Fruit fly (Drosophila melanogaster) whole organism, embryonic: ENCODE data around the gene dre4.

ENCODE experiments used
- ATbp ChIP-seq: fragments of 200-800 bp; sonication (Bioruptor generic); optimal IDR thresholded peaks from 2 replicates; lab custom pipeline; 2017; ENCODE audit warnings: missing biosample characterization, mild to moderate bottlenecking, missing genetic modification characterization, missing genetic modification reagents
- Atf-2 ChIP-seq: fragments of 200-800 bp; sonication (Bioruptor generic); optimal IDR thresholded peaks from 2 replicates; lab custom pipeline; 2016; ENCODE audit warnings: missing biosample characterization, missing genetic modification characterization
- B-H2 ChIP-seq: fragments of 200-800 bp; sonication (Bioruptor generic); optimal IDR thresholded peaks from 2 replicates; lab custom pipeline; 2018; ENCODE audit warnings: missing biosample characterization, mild to moderate bottlenecking, missing genetic modification characterization
- BEAF-32 ChIP-seq: fragments of 200-800 bp; sonication (Bioruptor generic); optimal IDR thresholded peaks from 3 replicates; lab custom pipeline; 2017; ENCODE audit warnings: missing biosample characterization, missing genetic modification characterization, mild to moderate bottlenecking, moderate library complexity, missing genetic modification reagents
- Bgb ChIP-seq: fragments of 200-800 bp; sonication (Bioruptor generic); IDR thresholded peaks from 2 replicates; pipeline ENCODE4 v1.3.6; 2022; ENCODE audit warnings: missing biosample characterization, missing genetic modification characterization; ENCODE audit not compliant: partially characterized antibody
- CG10543 ChIP-seq: fragments of 200-800 bp; sonication (Bioruptor generic); optimal IDR thresholded peaks from 3 replicates; lab custom pipeline; 2017; ENCODE audit warnings: missing biosample characterization, mild to moderate bottlenecking, missing genetic modification characterization, moderate library complexity
- CG11247 ChIP-seq: fragments of 200-800 bp; sonication (Bioruptor generic); IDR thresholded peaks from 2 replicates; pipeline ENCODE4 v1.3.6; 2022; ENCODE audit warnings: missing biosample characterization, missing genetic modification characterization
- CG11695 ChIP-seq: fragments of 200-800 bp; sonication (Bioruptor generic); IDR thresholded peaks from 3 replicates; pipeline ENCODE4 v1.3.6; 2022; ENCODE audit warnings: missing biosample characterization, missing genetic modification characterization
- CG12769 ChIP-seq: fragments of 200-800 bp; sonication (Bioruptor generic); optimal IDR thresholded peaks from 2 replicates; lab custom pipeline; 2019; ENCODE audit warnings: missing biosample characterization, mild to moderate bottlenecking, missing genetic modification characterization, moderate library complexity
- CG13775 ChIP-seq: fragments of 200-800 bp; sonication (Bioruptor generic); optimal IDR thresholded peaks from 3 replicates; lab custom pipeline; 2017; ENCODE audit warnings: missing biosample characterization, mild to moderate bottlenecking, missing genetic modification characterization
- CG13894 ChIP-seq: fragments of 200-800 bp; sonication (Bioruptor generic); optimal IDR thresholded peaks from 3 replicates; lab custom pipeline; 2018; ENCODE audit warnings: missing biosample characterization, mild to moderate bottlenecking, missing genetic modification characterization, moderate library complexity
- CG15479 ChIP-seq: fragments of 200-800 bp; sonication (Bioruptor generic); optimal IDR thresholded peaks from 3 replicates; lab custom pipeline; 2019; ENCODE audit warnings: missing biosample characterization, mild to moderate bottlenecking, missing genetic modification characterization, moderate library complexity
- CG18011 ChIP-seq: fragments of 200-800 bp; sonication (Bioruptor generic); optimal IDR thresholded peaks from 2 replicates; lab custom pipeline; 2017; ENCODE audit warnings: missing biosample characterization, missing genetic modification characterization, mild to moderate bottlenecking, moderate library complexity, missing genotype
- CG2889 ChIP-seq: fragments of 200-800 bp; sonication (Bioruptor generic); IDR thresholded peaks from 3 replicates; pipeline ENCODE4 v1.3.6; 2022; ENCODE audit warnings: missing biosample characterization, missing genetic modification characterization
- CG31224 ChIP-seq: fragments of 200-800 bp; sonication (Bioruptor generic); IDR thresholded peaks from 2 replicates; pipeline ENCODE4 v1.3.6; 2022; ENCODE audit warnings: missing biosample characterization, missing genetic modification characterization
- CG34376 ChIP-seq: fragments of 200-800 bp; sonication (Bioruptor generic); optimal IDR thresholded peaks from 2 replicates; lab custom pipeline; 2018; ENCODE audit warnings: missing biosample characterization, mild to moderate bottlenecking, missing genetic modification characterization
- CG34422 ChIP-seq: fragments of 200-800 bp; sonication (Bioruptor generic); IDR thresholded peaks from 3 replicates; pipeline ENCODE4 v1.3.6; 2022; ENCODE audit warnings: missing biosample characterization, missing genetic modification characterization
- CG8290 ChIP-seq, 3 experiments: fragments of 200-800 bp; sonication (Bioruptor generic); optimal IDR thresholded peaks; 2 replicates each; lab custom pipeline; 2016 to 2019; ENCODE audit warnings: missing biosample characterization in 3 of 3, missing genetic modification characterization in 3 of 3, mild to moderate bottlenecking in 2 of 3, moderate library complexity in 1 of 3
- CG8359 ChIP-seq: fragments of 200-800 bp; sonication (Bioruptor generic); optimal IDR thresholded peaks from 2 replicates; lab custom pipeline; 2017; ENCODE audit warnings: missing biosample characterization, mild to moderate bottlenecking, missing genetic modification characterization, borderline replicate concordance
- Hand ChIP-seq: fragments of 200-800 bp; sonication (Bioruptor generic); optimal IDR thresholded peaks from 2 replicates; lab custom pipeline; 2017; ENCODE audit warnings: mild to moderate bottlenecking, missing biosample characterization, missing genetic modification reagents, missing genetic modification characterization
- Jarid2 ChIP-seq: fragments of 200-800 bp; sonication (Bioruptor generic); optimal IDR thresholded peaks from 3 replicates; lab custom pipeline; 2017; ENCODE audit warnings: mild to moderate bottlenecking, missing biosample characterization, missing genetic modification reagents, missing genetic modification characterization
- Med ChIP-seq: fragments of 200-800 bp; sonication (Bioruptor generic); peaks from one replicate; lab custom pipeline; 2016; ENCODE audit warnings: missing biosample characterization, missing genetic modification characterization, mild to moderate bottlenecking, inconsistent platforms, moderate library complexity
- Meics ChIP-seq: fragments of 200-800 bp; sonication (Bioruptor generic); optimal IDR thresholded peaks from 2 replicates; lab custom pipeline; 2017; ENCODE audit warnings: missing biosample characterization, mild to moderate bottlenecking, missing genetic modification characterization
- Nf-YA ChIP-seq: fragments of 200-800 bp; sonication (Bioruptor generic); IDR thresholded peaks from 2 replicates; pipeline ENCODE4 v1.3.6; 2022; ENCODE audit warnings: missing biosample characterization, missing genetic modification characterization
- ci ChIP-seq: fragments of 200-800 bp; sonication (Bioruptor generic); IDR thresholded peaks from 3 replicates; pipeline ENCODE4 v1.3.6; 2022; ENCODE audit warnings: missing biosample characterization, missing genetic modification characterization
- crol ChIP-seq: fragments of 200-800 bp; sonication (Bioruptor generic); IDR thresholded peaks from 2 replicates; pipeline ENCODE4 v1.3.6; 2022; ENCODE audit warnings: missing biosample characterization, missing genetic modification characterization
- dysf ChIP-seq: fragments of 200-800 bp; sonication (Bioruptor generic); IDR thresholded peaks from 3 replicates; pipeline ENCODE4 v1.3.6; 2022; ENCODE audit warnings: missing biosample characterization, missing genetic modification characterization
- ewg ChIP-seq: fragments of 200-800 bp; sonication (Bioruptor generic); optimal IDR thresholded peaks from 3 replicates; lab custom pipeline; 2017; ENCODE audit warnings: mild to moderate bottlenecking, missing biosample characterization, missing genetic modification reagents, missing genetic modification characterization
- grn ChIP-seq: fragments of 200-800 bp; sonication (Bioruptor generic); optimal IDR thresholded peaks from 3 replicates; lab custom pipeline; 2017; ENCODE audit warnings: missing biosample characterization, missing genetic modification characterization
- gt ChIP-seq: fragments of 200-800 bp; sonication (Bioruptor generic); IDR thresholded peaks from 2 replicates; pipeline ENCODE4 v1.3.6; 2022; ENCODE audit warnings: missing biosample characterization, missing genetic modification characterization
- lmd ChIP-seq: fragments of 200-800 bp; sonication (Bioruptor generic); IDR thresholded peaks from 2 replicates; pipeline ENCODE4 v1.3.6; 2022; ENCODE audit warnings: missing biosample characterization, missing genetic modification characterization
- nerfin-2 ChIP-seq: fragments of 200-800 bp; sonication (Bioruptor generic); IDR thresholded peaks from 2 replicates; pipeline ENCODE4 v1.3.6; 2022; ENCODE audit warnings: missing biosample characterization, missing genetic modification characterization; ENCODE audit not compliant: partially characterized antibody
- nom ChIP-seq: fragments of 200-800 bp; sonication (Bioruptor generic); optimal IDR thresholded peaks from 2 replicates; lab custom pipeline; 2017; ENCODE audit warnings: missing biosample characterization, missing genetic modification characterization, mild to moderate bottlenecking, moderate library complexity, missing genetic modification reagents
- pan ChIP-seq, 4 experiments: fragments of >200 bp in 3 of 4; fragments of 200-800 bp in 1 of 4; sonication (Bioruptor generic) in 1 of 4; optimal IDR thresholded peaks in 3 of 4; IDR thresholded peaks in 1 of 4; 2 replicates each; pipeline versions ENCODE4 v1.3.6 to Lab custom; 2017 to 2022; ENCODE audit warnings: missing biosample characterization in 2 of 4, missing genetic modification characterization in 2 of 4, mixed read lengths in 1 of 4
- rib ChIP-seq: fragments of 200-800 bp; sonication (Bioruptor generic); IDR thresholded peaks from 2 replicates; pipeline ENCODE4 v1.3.6; 2022; ENCODE audit warnings: missing biosample characterization, missing genetic modification characterization
- sd ChIP-seq: fragments of 200-800 bp; sonication (Bioruptor generic); optimal IDR thresholded peaks from 3 replicates; lab custom pipeline; 2018; ENCODE audit warnings: missing biosample characterization, mild to moderate bottlenecking, missing genetic modification characterization, moderate library complexity
- tgo ChIP-seq: fragments of 200-800 bp; sonication (Bioruptor generic); IDR thresholded peaks from 3 replicates; pipeline ENCODE4 v1.3.6; 2022; ENCODE audit warnings: missing biosample characterization, missing genetic modification characterization
- trh ChIP-seq: fragments of 200-800 bp; sonication (Bioruptor generic); optimal IDR thresholded peaks from 2 replicates; lab custom pipeline; 2016; ENCODE audit warnings: missing biosample characterization, missing genetic modification characterization
- z ChIP-seq: fragments of 200-800 bp; sonication (Bioruptor generic); IDR thresholded peaks from 3 replicates; pipeline ENCODE4 v1.3.6; 2022; ENCODE audit warnings: missing biosample characterization, missing genetic modification characterization

Gene dre4

DNA sequence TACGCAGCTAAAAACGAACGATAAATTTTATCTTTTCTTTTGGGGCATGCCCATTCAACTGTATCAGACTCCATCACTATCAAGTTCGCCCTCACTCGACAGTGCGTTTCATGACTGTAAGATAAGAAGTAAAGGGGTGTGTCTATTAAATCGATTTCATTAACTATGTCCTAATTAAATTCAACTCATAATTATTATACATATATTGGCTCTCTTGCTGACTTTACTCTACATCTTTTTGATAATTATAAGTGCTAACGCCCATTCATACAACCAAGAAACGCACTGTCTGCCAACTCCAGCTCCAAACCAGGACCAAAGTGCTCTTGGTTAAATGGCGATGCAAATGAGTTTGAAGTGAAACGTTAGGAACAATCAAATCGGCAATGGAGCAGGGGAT lies 7.3 kb downstream of the dre4 start (continued):
- TF ChIP-seq gt (GFP tag; lab: Robert Waterston, UW): no peak
- no peak for TF ChIP-seq ATbp (GFP tag; lab: Kevin White, UChicago)
- TF ChIP-seq CG8359 (GFP tag; lab: Kevin White, UChicago): no peak
- peak; percentile 93 for TF ChIP-seq CG11695 (GFP tag; lab: Robert Waterston, UW)
- TF ChIP-seq lmd (GFP tag; lab: Robert Waterston, UW): peak; percentile 80
- TF ChIP-seq trh: no peak
- TF ChIP-seq Jarid2 (GFP tag; lab: Kevin White, UChicago): no peak
- no peak for TF ChIP-seq CG18011
- TF ChIP-seq z (GFP tag; lab: Robert Waterston, UW): 0 out of 3 replicates have a peak, but pooled peaks have one; percentile 14
- peak; percentile 19; the same call in 1 of the 2 replicates for TF ChIP-seq CG11247 (GFP tag; lab: Robert Waterston, UW)
- peak; percentile 63 for TF ChIP-seq tgo (GFP tag; lab: Robert Waterston, UW)
- TF ChIP-seq Hand: no peak
- peak; percentile 46 for TF ChIP-seq Meics

DNA sequence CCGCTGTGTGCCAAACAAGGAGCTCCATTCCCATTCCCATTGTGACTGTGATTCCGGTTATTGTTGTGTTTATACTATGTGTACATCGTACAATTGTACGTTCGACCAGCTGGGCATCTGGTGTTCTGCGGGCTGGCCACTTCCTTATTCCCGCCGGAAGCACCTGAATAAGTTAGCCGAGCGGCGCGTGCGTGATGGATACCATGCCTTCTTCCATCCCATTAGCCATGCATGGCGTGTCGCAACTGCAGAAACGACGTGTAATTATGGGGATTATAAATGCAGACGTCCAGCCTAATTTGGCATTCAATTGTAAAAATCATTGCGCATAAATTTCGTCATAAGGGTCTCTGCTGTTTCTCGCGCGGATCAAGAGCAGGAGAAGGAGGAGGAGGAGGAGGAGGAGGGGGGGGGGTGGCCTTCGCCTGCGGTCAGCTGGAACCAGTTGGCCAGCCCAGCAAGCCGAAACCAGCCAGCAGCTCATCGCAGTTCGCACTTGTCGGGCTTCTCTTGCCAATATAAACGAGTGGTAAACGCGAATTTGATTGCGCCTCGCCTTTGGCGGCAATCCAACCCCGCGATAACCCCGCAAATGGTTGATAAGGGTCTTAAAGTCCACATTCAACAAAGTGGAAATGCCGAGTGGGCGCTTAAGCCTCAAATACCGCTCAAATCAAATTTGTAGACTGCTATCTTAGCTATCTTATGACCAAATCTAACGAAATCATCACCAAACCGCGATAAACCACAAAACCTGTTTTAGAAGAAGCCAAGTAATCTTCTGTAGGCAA lies 9.9 kb downstream of the dre4 start:
- TF ChIP-seq crol (GFP tag; lab: Robert Waterston, UW): peak; percentile 59
- peak; percentile 34; the same call in 1 of the 3 replicates for TF ChIP-seq CG34422
- peak; percentile 14 for TF ChIP-seq CG34376 (GFP tag; lab: Kevin White, UChicago)
- peak; percentile 61 for TF ChIP-seq ewg (GFP tag; lab: Kevin White, UChicago)
- peak; percentile 14 for TF ChIP-seq CG13894 (tag; lab: Kevin White, UChicago)
- peak; percentile 69 for TF ChIP-seq nom (GFP tag; lab: Kevin White, UChicago)
- peak; percentile 64 for TF ChIP-seq sd
- TF ChIP-seq CG31224: no peak
- TF ChIP-seq CG13775 (GFP tag; lab: Kevin White, UChicago): no peak
- no peak for TF ChIP-seq CG8290 (GFP tag; optimal IDR thresholded peaks at IDR 0.05; lab: Kevin White, UChicago)
- no peak for TF ChIP-seq CG8290 (tag; optimal IDR thresholded peaks at IDR 0.05; lab: Kevin White, UChicago)
- no peak for TF ChIP-seq Atf-2 (GFP tag; lab: Kevin White, UChicago)
- TF ChIP-seq ci (GFP tag; lab: Robert Waterston, UW): 0 out of 3 replicates have a peak, but pooled peaks have one; percentile 16
- TF ChIP-seq Med (GFP tag; lab: Kevin White, UChicago): peak; percentile 47
- peak; percentile 22 for TF ChIP-seq CG15479
- 0 out of 2 replicates have a peak, but pooled peaks have one; percentile 9 for TF ChIP-seq Bgb
- TF ChIP-seq nerfin-2 (GFP tag; lab: Robert Waterston, UW): no peak
- TF ChIP-seq CG12769 (tag; lab: Kevin White, UChicago): peak; percentile 17
- peak; percentile 25 for TF ChIP-seq grn
- TF ChIP-seq dysf (GFP tag; lab: Robert Waterston, UW): 0 out of 3 replicates have a peak, but pooled peaks have one; percentile 30
- TF ChIP-seq BEAF-32 (GFP tag; lab: Kevin White, UChicago): no peak
- TF ChIP-seq B-H2 (GFP tag; lab: Kevin White, UChicago): no peak
- 0 out of 2 replicates have a peak, but pooled peaks have one; percentile 19 for TF ChIP-seq Nf-YA (GFP tag; lab: Robert Waterston, UW)
- TF ChIP-seq rib (GFP tag; lab: Robert Waterston, UW): peak; percentile 35; the same call in 1 of the 2 replicates
- TF ChIP-seq CG10543 (GFP tag; lab: Kevin White, UChicago): peak; percentile 9
- TF ChIP-seq pan (optimal IDR thresholded peaks at IDR 0.05; lab: Kevin White, UChicago): no peak
- TF ChIP-seq pan (GFP tag; optimal IDR thresholded peaks at IDR 0.05 in 1 of 2, IDR thresholded peaks at IDR 0.05 in 1 of 2): peak in 1 of 2 experiments; percentile 16
- TF ChIP-seq CG2889 (GFP tag; lab: Robert Waterston, UW): 0 out of 3 replicates have a peak, but pooled peaks have one; percentile 30
